Worm (Caenorhabditis elegans): ENCODE measurements around the gene dct-18.

Gene dct-18

DNA sequence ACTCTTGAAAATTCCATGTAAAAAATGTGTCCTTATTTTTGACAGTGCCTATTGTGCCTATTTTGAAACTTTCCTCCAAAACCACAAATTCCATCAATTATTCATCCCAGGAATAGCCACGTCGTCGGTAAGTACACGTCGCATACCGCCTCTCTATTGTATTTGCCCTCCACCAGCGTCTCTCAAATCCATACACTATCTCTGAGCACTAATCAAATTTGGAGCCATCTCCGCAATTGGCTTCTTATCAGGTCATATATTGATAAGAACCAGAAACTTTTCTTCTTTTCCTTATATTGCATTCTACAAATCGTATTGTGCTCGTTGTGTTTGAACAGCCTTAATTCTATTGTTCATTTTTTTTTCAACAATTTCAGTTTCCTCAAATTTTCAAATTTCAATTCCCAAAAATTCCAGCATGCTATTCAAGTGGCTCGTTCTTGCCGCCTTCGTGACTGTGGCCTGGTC is at the start of gene dct-18:
Gene dct-18 (plus strand): TSS at position 418 of the 468 bp plus-strand sequence.
- TF ChIP-seq unc-120 (tag; optimal IDR thresholded peaks at IDR 0.05; ENCODE audit: poor library complexity, severe bottlenecking) (no peak), bed-3 (GFP tag; optimal IDR thresholded peaks at IDR 0.05) (no peak), nhr-76 (tag; optimal IDR thresholded peaks at IDR 0.05) (no peak), tbx-8 (GFP tag; optimal IDR thresholded peaks at IDR 0.05) (no peak), nhr-2 (tag; optimal IDR thresholded peaks at IDR 0.05) (no peak), nhr-12 (tag; optimal IDR thresholded peaks at IDR 0.05) (no peak), ceh-39 (tag; optimal IDR thresholded peaks at IDR 0.05) (no peak), M03D4.4 (tag; optimal IDR thresholded peaks at IDR 0.05) (no peak), lsy-2 (tag; optimal IDR thresholded peaks at IDR 0.05) (no peak), snpc-4 (tag; optimal IDR thresholded peaks at IDR 0.05) (no peak), sem-2 (GFP tag; optimal IDR thresholded peaks at IDR 0.05) (no peak), sptf-1 (tag; optimal IDR thresholded peaks at IDR 0.05) (no peak), blmp-1 (tag; optimal IDR thresholded peaks at IDR 0.05) (no peak), mep-1 (tag; optimal IDR thresholded peaks at IDR 0.05) (no peak), lin-13 (tag; optimal IDR thresholded peaks at IDR 0.05) (no peak), flh-1 (GFP tag; optimal IDR thresholded peaks at IDR 0.05) (no peak), hlh-1 (tag; optimal IDR thresholded peaks at IDR 0.05) (no peak), elt-3 (tag; optimal IDR thresholded peaks at IDR 0.05) (no peak), mab-5 (tag; optimal IDR thresholded peaks at IDR 0.05) (no peak)

DNA sequence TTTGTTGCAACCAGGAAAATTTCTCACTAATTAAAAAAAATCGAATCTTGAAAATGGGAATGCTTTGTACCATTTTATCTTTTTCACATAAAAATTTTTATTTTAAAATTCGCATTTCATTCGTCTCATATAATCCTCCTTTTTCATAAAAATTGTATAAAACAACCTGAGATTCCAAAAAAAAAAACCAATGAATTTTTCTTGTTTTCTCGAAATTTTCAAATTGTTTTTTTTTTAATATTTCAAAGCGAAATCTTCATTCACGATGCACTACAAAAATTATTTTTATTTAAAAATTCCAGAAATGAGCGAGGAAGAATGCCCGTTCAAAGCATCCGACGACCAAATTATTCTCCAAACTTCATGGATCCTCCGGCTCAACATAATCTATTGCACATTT is 46.7 kb upstream of the dct-18 start, which contains the start of gene sra-14:
Gene sra-14 (plus strand): TSS at position 301 of the 400 bp plus-strand sequence.
- TF ChIP-seq ceh-43 (GFP tag; optimal IDR thresholded peaks at IDR 0.05) (no peak), ces-1 (GFP tag; optimal IDR thresholded peaks at IDR 0.05) (no peak), elt-3 (tag; optimal IDR thresholded peaks at IDR 0.05) (no peak), unc-120 (tag; optimal IDR thresholded peaks at IDR 0.05; ENCODE audit: poor library complexity, severe bottlenecking) (no peak), snpc-4 (tag; optimal IDR thresholded peaks at IDR 0.05) (no peak), bed-3 (GFP tag; optimal IDR thresholded peaks at IDR 0.05) (no peak), M03D4.4 (tag; optimal IDR thresholded peaks at IDR 0.05) (no peak), ztf-11 (tag; optimal IDR thresholded peaks at IDR 0.05) (no peak)

DNA sequence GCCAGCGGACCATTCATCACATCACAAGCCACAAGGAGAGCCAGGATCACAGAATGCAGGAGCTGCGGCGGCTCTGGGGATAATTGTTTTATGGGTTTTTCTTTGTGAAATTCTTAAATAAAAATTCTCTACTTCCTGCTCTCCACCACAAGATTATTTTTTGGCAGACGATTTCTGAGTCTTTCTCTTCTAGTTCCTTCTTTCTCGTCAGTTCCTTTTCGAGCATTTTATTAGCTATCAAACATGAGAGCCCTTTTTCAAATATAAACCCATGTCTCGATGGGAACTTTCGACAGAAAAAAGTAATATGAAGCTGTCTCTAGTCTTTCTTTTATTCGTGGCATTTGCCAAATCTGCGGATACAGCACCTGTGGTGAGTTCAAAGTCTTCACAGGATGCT is 43.2 kb upstream of the dct-18 start, which contains the start of gene F35C5.3:
Gene F35C5.3 (plus strand): TSS at position 301 of the 400 bp plus-strand sequence.
- TF ChIP-seq ceh-43 (GFP tag; optimal IDR thresholded peaks at IDR 0.05) (no peak), blmp-1 (tag; optimal IDR thresholded peaks at IDR 0.05) (no peak), elt-3 (tag; optimal IDR thresholded peaks at IDR 0.05) (no peak), mep-1 (tag; optimal IDR thresholded peaks at IDR 0.05) (no peak), ces-1 (GFP tag; optimal IDR thresholded peaks at IDR 0.05) (no peak), mls-2 (tag; optimal IDR thresholded peaks at IDR 0.05) (no peak), nhr-28 (tag; optimal IDR thresholded peaks at IDR 0.05) (no peak), drap-1 (GFP tag; optimal IDR thresholded peaks at IDR 0.05) (no peak), cnd-1 (tag; optimal IDR thresholded peaks at IDR 0.05) (no peak), unc-62 (GFP tag; optimal IDR thresholded peaks at IDR 0.05) (no peak), mab-5 (tag; optimal IDR thresholded peaks at IDR 0.05) (no peak), zip-8 (tag; optimal IDR thresholded peaks at IDR 0.05) (no peak), nhr-12 (tag; optimal IDR thresholded peaks at IDR 0.05) (no peak), bed-3 (GFP tag; optimal IDR thresholded peaks at IDR 0.05) (no peak)

DNA sequence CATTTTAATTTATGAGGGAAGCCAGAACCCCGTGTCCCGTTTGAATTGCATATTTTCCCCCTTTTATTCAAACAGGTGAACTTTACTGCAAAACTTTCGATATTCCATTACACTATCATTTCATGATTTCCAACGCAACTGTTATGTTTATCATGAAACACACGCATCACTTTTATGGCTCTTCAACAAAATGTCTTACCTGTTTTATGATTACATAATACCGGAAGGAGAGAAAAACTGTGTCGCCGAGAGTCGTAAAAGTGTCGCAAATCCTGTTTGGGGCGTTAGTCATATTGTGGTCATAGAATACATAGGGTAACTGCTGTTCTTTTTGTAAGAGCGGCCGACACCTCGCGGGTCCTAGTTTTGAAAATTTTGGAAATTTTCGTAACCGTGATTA is 39.3 kb upstream of the dct-18 start:
- TF ChIP-seq unc-120 (tag; optimal IDR thresholded peaks at IDR 0.05; ENCODE audit: poor library complexity, severe bottlenecking), result no peak
- TF ChIP-seq elt-1 (tag; optimal IDR thresholded peaks at IDR 0.05; ENCODE audit: borderline replicate concordance, insufficient read depth), result no peak
- no peak for TF ChIP-seq nhr-237 (tag; optimal IDR thresholded peaks at IDR 0.05)
- TF ChIP-seq sem-2 (GFP tag; optimal IDR thresholded peaks at IDR 0.05), result no peak
- no peak for TF ChIP-seq ces-1 (GFP tag; optimal IDR thresholded peaks at IDR 0.05)
- no peak for TF ChIP-seq lin-32 (GFP tag; optimal IDR thresholded peaks at IDR 0.05)
- no peak for TF ChIP-seq hlh-1 (tag; optimal IDR thresholded peaks at IDR 0.05)
- no peak for TF ChIP-seq snpc-4 (tag; optimal IDR thresholded peaks at IDR 0.05)
- no peak for TF ChIP-seq unc-39 (tag; optimal IDR thresholded peaks at IDR 0.05)
- no peak for TF ChIP-seq ceh-83 (GFP tag; optimal IDR thresholded peaks at IDR 0.05)
- no peak for TF ChIP-seq nhr-76 (tag; optimal IDR thresholded peaks at IDR 0.05)
- no peak for TF ChIP-seq mep-1 (tag; optimal IDR thresholded peaks at IDR 0.05)
- TF ChIP-seq blmp-1 (tag; optimal IDR thresholded peaks at IDR 0.05), result no peak
- TF ChIP-seq lsy-2 (tag; optimal IDR thresholded peaks at IDR 0.05), result no peak

Measured in whole organism, mixed stage, embryonic.